Fruit fly (Drosophila melanogaster) whole organism, pupa: Measurements from ENCODE around the gene fru.

ENCODE experiments used
- CG10348 ChIP-seq: fragments of 200-800 bp; sonication (Bioruptor generic); IDR thresholded peaks from 2 replicates; pipeline ENCODE4 v1.3.6; 2022; ENCODE audit warnings: missing biosample characterization, missing genetic modification characterization
- CG12605 ChIP-seq: fragments of 200-800 bp; sonication (Bioruptor generic); IDR thresholded peaks from 2 replicates; pipeline ENCODE4 v1.3.6; 2022; ENCODE audit warnings: missing biosample characterization, missing genetic modification characterization
- CG13204 ChIP-seq: fragments of 200-800 bp; sonication (Bioruptor generic); optimal IDR thresholded peaks from 2 replicates; lab custom pipeline; 2018; ENCODE audit warnings: missing biosample characterization, mild to moderate bottlenecking, missing genetic modification characterization, moderate library complexity
- CG14655 ChIP-seq: fragments of 200-800 bp; sonication (Bioruptor generic); optimal IDR thresholded peaks from 3 replicates; lab custom pipeline; 2017; ENCODE audit warnings: mild to moderate bottlenecking, missing biosample characterization, missing genetic modification reagents, missing genetic modification characterization
- CG15710 ChIP-seq: fragments of 200-800 bp; sonication (Bioruptor generic); optimal IDR thresholded peaks from 2 replicates; lab custom pipeline; 2018; ENCODE audit warnings: missing biosample characterization, mild to moderate bottlenecking, missing genetic modification characterization, moderate library complexity
- CG17806 ChIP-seq: fragments of 200-800 bp; sonication (Bioruptor generic); optimal IDR thresholded peaks from 2 replicates; lab custom pipeline; 2018; ENCODE audit warnings: missing biosample characterization, mild to moderate bottlenecking, missing genetic modification characterization, moderate library complexity
- CG32121 ChIP-seq: fragments of 200-800 bp; sonication (Bioruptor generic); IDR thresholded peaks from 2 replicates; pipeline ENCODE4 v1.3.6; 2022; ENCODE audit warnings: missing biosample characterization, missing genetic modification characterization
- CG34367 ChIP-seq: fragments of 200-800 bp; sonication (Bioruptor generic); optimal IDR thresholded peaks from 2 replicates; lab custom pipeline; 2018; ENCODE audit warnings: missing biosample characterization, mild to moderate bottlenecking, missing genetic modification characterization
- CG4496 ChIP-seq: fragments of 200-800 bp; sonication (Bioruptor generic); IDR thresholded peaks from 3 replicates; pipeline ENCODE4 v1.3.6; 2022; ENCODE audit warnings: missing biosample characterization, missing genetic modification characterization
- CG8159 ChIP-seq: fragments of 200-800 bp; sonication (Bioruptor generic); optimal IDR thresholded peaks from 3 replicates; lab custom pipeline; 2018; ENCODE audit warnings: missing biosample characterization, mild to moderate bottlenecking, missing genetic modification characterization, moderate library complexity
- CG8301 ChIP-seq: fragments of 200-800 bp; sonication (Bioruptor generic); optimal IDR thresholded peaks from 2 replicates; lab custom pipeline; 2018; ENCODE audit warnings: missing biosample characterization, mild to moderate bottlenecking, missing genetic modification characterization
- CG9948 ChIP-seq: fragments of 200-800 bp; sonication (Bioruptor generic); optimal IDR thresholded peaks from 2 replicates; lab custom pipeline; 2018; ENCODE audit warnings: missing biosample characterization, mild to moderate bottlenecking, missing genetic modification characterization, moderate library complexity
- D1 ChIP-seq: fragments of 200-800 bp; sonication (Bioruptor generic); optimal IDR thresholded peaks from 2 replicates; lab custom pipeline; 2018; ENCODE audit warnings: missing biosample characterization, mild to moderate bottlenecking, missing genetic modification characterization, moderate library complexity
- EcR ChIP-seq: fragments of 200-800 bp; sonication (Bioruptor generic); optimal IDR thresholded peaks from 3 replicates; lab custom pipeline; 2019; ENCODE audit warnings: missing biosample characterization, missing genetic modification characterization, mild to moderate bottlenecking, moderate library complexity, missing genetic modification reagents
- Ets98B ChIP-seq: fragments of 200-800 bp; sonication (Bioruptor generic); IDR thresholded peaks from 2 replicates; pipeline ENCODE4 v1.3.6; 2022; ENCODE audit warnings: missing biosample characterization, missing genetic modification characterization
- Pif1A ChIP-seq: fragments of 200-800 bp; sonication (Bioruptor generic); optimal IDR thresholded peaks from 3 replicates; lab custom pipeline; 2016; ENCODE audit warnings: missing biosample characterization, missing genetic modification characterization
- Pif1B ChIP-seq: fragments of 200-800 bp; sonication (Bioruptor generic); optimal IDR thresholded peaks from 3 replicates; lab custom pipeline; 2016; ENCODE audit warnings: missing biosample characterization, missing genetic modification characterization
- Snoo ChIP-seq: fragments of 200-800 bp; sonication (Bioruptor generic); optimal IDR thresholded peaks from 3 replicates; lab custom pipeline; 2017; ENCODE audit warnings: missing biosample characterization, mild to moderate bottlenecking, missing genetic modification characterization, inconsistent platforms
- fd96Ca ChIP-seq: fragments of 200-800 bp; sonication (Bioruptor generic); IDR thresholded peaks from 3 replicates; pipeline ENCODE4 v1.3.6; 2022; ENCODE audit warnings: missing biosample characterization, missing genetic modification characterization
- gl ChIP-seq: fragments of 200-800 bp; sonication (Bioruptor generic); optimal IDR thresholded peaks from 2 replicates; lab custom pipeline; 2018; ENCODE audit warnings: missing biosample characterization, mild to moderate bottlenecking, missing genetic modification characterization
- rn ChIP-seq: fragments of 200-800 bp; sonication (Bioruptor generic); IDR thresholded peaks from 2 replicates; pipeline ENCODE4 v1.3.6; 2022; ENCODE audit warnings: missing biosample characterization, missing genetic modification characterization

fru gene

dm6 chr3R:18545486-18545885 is at the start of gene fru:
Gene fru, minus strand, starts transcription at chr3R:18545586.
- TF ChIP-seq CG9948, result no peak
- no peak for TF ChIP-seq fd96Ca (GFP tag; lab: Robert Waterston, UW)
- no peak for TF ChIP-seq CG17806 (tag; lab: Kevin White, UChicago)
- TF ChIP-seq CG4496 (GFP tag; lab: Robert Waterston, UW), result no peak
- no peak for TF ChIP-seq Snoo (tag; lab: Kevin White, UChicago)
- TF ChIP-seq CG8301 (tag; lab: Kevin White, UChicago), result no peak
- no peak for TF ChIP-seq Pif1B (GFP tag; lab: Kevin White, UChicago)
- TF ChIP-seq Pif1A (GFP tag; lab: Kevin White, UChicago), result no peak
- TF ChIP-seq Ets98B (GFP tag; lab: Robert Waterston, UW), result no peak

- no peak for TF ChIP-seq EcR (GFP tag; lab: Kevin White, UChicago)
- TF ChIP-seq CG8301 (tag; lab: Kevin White, UChicago), result no peak
- TF ChIP-seq CG9948, result no peak
- TF ChIP-seq Pif1B (GFP tag; lab: Kevin White, UChicago), result no peak
- no peak for TF ChIP-seq CG8159 (tag; lab: Kevin White, UChicago)
- TF ChIP-seq CG15710 (tag; lab: Kevin White, UChicago), result no peak
- no peak for TF ChIP-seq CG32121
- TF ChIP-seq CG10348 (GFP tag; lab: Robert Waterston, UW), result no peak
- no peak for TF ChIP-seq gl (tag; lab: Kevin White, UChicago)
- no peak for TF ChIP-seq CG12605 (GFP tag; lab: Robert Waterston, UW)
- TF ChIP-seq Snoo (tag; lab: Kevin White, UChicago), result no peak
- no peak for TF ChIP-seq Ets98B (GFP tag; lab: Robert Waterston, UW)
- TF ChIP-seq CG17806 (tag; lab: Kevin White, UChicago), result no peak
- TF ChIP-seq CG4496 (GFP tag; lab: Robert Waterston, UW), result no peak
- TF ChIP-seq, all 21 proteins: peak for 0
Measured at dm6 chr3R:18590754-18591153, 45.4 kb upstream of the fru start, which contains the start of gene qin. Gene qin, plus strand, starts transcription at chr3R:18591027.

- TF ChIP-seq CG14655, result no peak
- peak; percentile 64; the same call in 1 of the 2 replicates for TF ChIP-seq CG32121
- TF ChIP-seq CG9948, result no peak
- TF ChIP-seq CG15710 (tag; lab: Kevin White, UChicago), result no peak
- TF ChIP-seq Pif1A (GFP tag; lab: Kevin White, UChicago), result no peak
- TF ChIP-seq Ets98B (GFP tag; lab: Robert Waterston, UW), result peak; percentile 48; the same call in 1 of the 2 replicates
- TF ChIP-seq fd96Ca (GFP tag; lab: Robert Waterston, UW), result peak; percentile 23; the same call in 1 of the 3 replicates
- peak; percentile 58 for TF ChIP-seq CG4496 (GFP tag; lab: Robert Waterston, UW)
- no peak for TF ChIP-seq rn (GFP tag; lab: Robert Waterston, UW)
- TF ChIP-seq gl (tag; lab: Kevin White, UChicago), result no peak
- TF ChIP-seq CG8301 (tag; lab: Kevin White, UChicago), result no peak
- peak; percentile 13 for TF ChIP-seq CG8159 (tag; lab: Kevin White, UChicago)
- TF ChIP-seq CG17806 (tag; lab: Kevin White, UChicago), result peak; percentile 25
- peak; percentile 76 for TF ChIP-seq CG12605 (GFP tag; lab: Robert Waterston, UW)
- TF ChIP-seq Pif1B (GFP tag; lab: Kevin White, UChicago), result peak; percentile 61
- peak; percentile 98 for TF ChIP-seq EcR (GFP tag; lab: Kevin White, UChicago)
Measured at dm6 chr3R:18585259-18585858, 40.0 kb upstream of the fru start.

- TF ChIP-seq CG14655, result no peak
- no peak for TF ChIP-seq CG32121
- no peak for TF ChIP-seq Pif1B (GFP tag; lab: Kevin White, UChicago)
- no peak for TF ChIP-seq fd96Ca (GFP tag; lab: Robert Waterston, UW)
- TF ChIP-seq rn (GFP tag; lab: Robert Waterston, UW), result no peak
- TF ChIP-seq CG34367 (tag; lab: Kevin White, UChicago), result no peak
- TF ChIP-seq D1 (tag; lab: Kevin White, UChicago), result no peak
- no peak for TF ChIP-seq Snoo (tag; lab: Kevin White, UChicago)
- no peak for TF ChIP-seq CG8159 (tag; lab: Kevin White, UChicago)
- no peak for TF ChIP-seq CG9948
- no peak for TF ChIP-seq EcR (GFP tag; lab: Kevin White, UChicago)
- TF ChIP-seq Ets98B (GFP tag; lab: Robert Waterston, UW), result no peak
- TF ChIP-seq CG17806 (tag; lab: Kevin White, UChicago), result no peak
- TF ChIP-seq CG12605 (GFP tag; lab: Robert Waterston, UW), result no peak
- TF ChIP-seq CG8301 (tag; lab: Kevin White, UChicago), result no peak
Measured at dm6 chr3R:18584546-18584935, 39.2 kb upstream of the fru start.

- TF ChIP-seq CG17806 (tag; lab: Kevin White, UChicago) (peak; percentile 90), CG4496 (GFP tag; lab: Robert Waterston, UW) (peak; percentile 93), CG13204 (GFP tag; lab: Kevin White, UChicago) (peak; percentile 57), CG10348 (GFP tag; lab: Robert Waterston, UW) (peak; percentile 58), Pif1B (GFP tag; lab: Kevin White, UChicago) (peak; percentile 90), CG15710 (tag; lab: Kevin White, UChicago) (peak; percentile 89), CG8159 (tag; lab: Kevin White, UChicago) (peak; percentile 92), gl (tag; lab: Kevin White, UChicago) (peak; percentile 76), CG14655 (peak; percentile 94), EcR (GFP tag; lab: Kevin White, UChicago) (peak; percentile 85), fd96Ca (GFP tag; lab: Robert Waterston, UW) (peak; percentile 97), CG34367 (tag; lab: Kevin White, UChicago) (peak; percentile 84), CG8301 (tag; lab: Kevin White, UChicago) (peak; percentile 92), rn (GFP tag; lab: Robert Waterston, UW) (peak; percentile 75), Pif1A (GFP tag; lab: Kevin White, UChicago) (peak; percentile 91), Snoo (tag; lab: Kevin White, UChicago) (peak; percentile 63), CG32121 (peak; percentile 88), CG12605 (GFP tag; lab: Robert Waterston, UW) (peak; percentile 74), Ets98B (GFP tag; lab: Robert Waterston, UW) (peak; percentile 92), CG9948 (peak; percentile 92), D1 (tag; lab: Kevin White, UChicago) (peak; percentile 46)
Measured at dm6 chr3R:18583881-18584545, 38.6 kb upstream of the fru start.
